Worm (Caenorhabditis elegans) whole organism, late embryonic: Measurements from ENCODE around the gene Y55F3BL.4.

Source experiments
- K02D7.2 ChIP-seq: sonication (generic microtip); optimal IDR thresholded peaks from 2 replicates; lab custom pipeline; 2017; ENCODE audit warnings: mild to moderate bottlenecking, missing genetic modification characterization, missing compliant biosample characterization
- Y22D7AL.16 ChIP-seq: sonication (generic microtip); optimal IDR thresholded peaks from 2 replicates; lab custom pipeline; 2016; ENCODE audit warnings: missing genetic modification characterization, missing compliant biosample characterization
- ahr-1 ChIP-seq: sonication (generic microtip); optimal IDR thresholded peaks from 2 replicates; lab custom pipeline; 2016; ENCODE audit warnings: missing genetic modification characterization, missing compliant biosample characterization
- ama-1 ChIP-seq: fragments of 150-350 bp; optimal IDR thresholded peaks from 2 replicates; lab custom pipeline; 2014
- ceh-14 ChIP-seq: sonication (generic microtip); optimal IDR thresholded peaks from 2 replicates; lab custom pipeline; 2016; ENCODE audit warnings: missing genotype, missing genetic modification characterization, missing compliant biosample characterization
- ceh-19 ChIP-seq: fragments of 200-800 bp; sonication (Bioruptor generic); optimal IDR thresholded peaks from 2 replicates; lab custom pipeline; 2018; ENCODE audit warnings: mild to moderate bottlenecking, missing genetic modification characterization, missing compliant biosample characterization
- ceh-2 ChIP-seq: sonication (generic microtip); optimal IDR thresholded peaks from 2 replicates; lab custom pipeline; 2016; ENCODE audit warnings: missing genotype, missing genetic modification characterization, missing compliant biosample characterization
- ceh-31 ChIP-seq: sonication (generic microtip); optimal IDR thresholded peaks from 2 replicates; lab custom pipeline; 2016; ENCODE audit warnings: missing genetic modification characterization, missing compliant biosample characterization
- ceh-34 ChIP-seq: sonication (generic microtip); optimal IDR thresholded peaks from 2 replicates; lab custom pipeline; 2016; ENCODE audit warnings: mild to moderate bottlenecking, missing genetic modification characterization, missing compliant biosample characterization
- ceh-9 ChIP-seq: sonication (generic microtip); optimal IDR thresholded peaks from 2 replicates; lab custom pipeline; 2016; ENCODE audit warnings: mild to moderate bottlenecking, missing genetic modification characterization, inconsistent platforms, missing compliant biosample characterization
- dve-1 ChIP-seq: sonication (generic microtip); optimal IDR thresholded peaks from 2 replicates; lab custom pipeline; 2017; ENCODE audit warnings: antibody characterized with exemption, mild to moderate bottlenecking, missing genetic modification characterization, missing compliant biosample characterization
- elt-2 ChIP-seq: sonication (generic microtip); optimal IDR thresholded peaks from 2 replicates; lab custom pipeline; 2016; ENCODE audit warnings: missing genetic modification reagents, missing genetic modification characterization, missing compliant biosample characterization
- eyg-1 ChIP-seq: sonication (generic microtip); optimal IDR thresholded peaks from 2 replicates; lab custom pipeline; 2016; ENCODE audit warnings: missing genotype, missing genetic modification characterization, missing compliant biosample characterization
- fkh-10 ChIP-seq: fragments of 150-350 bp; optimal IDR thresholded peaks from 2 replicates; lab custom pipeline; 2014; ENCODE audit warnings: missing biosample characterization, missing genetic modification reagents, missing genetic modification characterization
- fkh-6 ChIP-seq: sonication (generic microtip); optimal IDR thresholded peaks from 2 replicates; lab custom pipeline; 2016; ENCODE audit warnings: missing genetic modification characterization, missing compliant biosample characterization
- gmeb-2 ChIP-seq: sonication (generic microtip); optimal IDR thresholded peaks from 2 replicates; lab custom pipeline; 2016; ENCODE audit warnings: missing genetic modification characterization, inconsistent platforms, missing compliant biosample characterization
- hlh-15 ChIP-seq: sonication (generic microtip); optimal IDR thresholded peaks from 2 replicates; lab custom pipeline; 2016; ENCODE audit warnings: missing genetic modification characterization, missing compliant biosample characterization
- hlh-30 ChIP-seq: sonication (generic microtip); optimal IDR thresholded peaks from 2 replicates; lab custom pipeline; 2017; ENCODE audit warnings: antibody characterized with exemption, missing genetic modification characterization, missing compliant biosample characterization; ENCODE audit not compliant: insufficient read depth
- lin-11 ChIP-seq: fragments of 200-800 bp; sonication (Bioruptor generic); optimal IDR thresholded peaks from 2 replicates; lab custom pipeline; 2018; ENCODE audit warnings: mild to moderate bottlenecking, missing genetic modification characterization, missing compliant biosample characterization
- madf-2 ChIP-seq: sonication (generic microtip); optimal IDR thresholded peaks from 2 replicates; lab custom pipeline; 2017; ENCODE audit warnings: missing genetic modification characterization, missing compliant biosample characterization
- nhr-11 ChIP-seq: fragments of 150-350 bp; optimal IDR thresholded peaks from 2 replicates; lab custom pipeline; 2014; ENCODE audit warnings: missing biosample characterization, missing genetic modification characterization
- odd-2 ChIP-seq: sonication (generic microtip); optimal IDR thresholded peaks from 2 replicates; lab custom pipeline; 2017; ENCODE audit warnings: antibody characterized with exemption, mild to moderate bottlenecking, missing genetic modification characterization, missing compliant biosample characterization
- pag-3 ChIP-seq: sonication (generic microtip); optimal IDR thresholded peaks from 2 replicates; lab custom pipeline; 2016; ENCODE audit warnings: missing compliant biosample characterization, missing genetic modification characterization, borderline replicate concordance
- pat-9 ChIP-seq: fragments of 200-800 bp; sonication (Bioruptor generic); optimal IDR thresholded peaks from 2 replicates; lab custom pipeline; 2018; ENCODE audit warnings: mild to moderate bottlenecking, missing genetic modification characterization, moderate library complexity, missing compliant biosample characterization
- pax-1 ChIP-seq: fragments of 150-350 bp; optimal IDR thresholded peaks from 2 replicates; lab custom pipeline; 2014; ENCODE audit warnings: missing biosample characterization, missing genetic modification characterization
- pha-2 ChIP-seq: sonication (generic microtip); optimal IDR thresholded peaks from 2 replicates; lab custom pipeline; 2017; ENCODE audit warnings: mild to moderate bottlenecking, missing genetic modification characterization, missing compliant biosample characterization
- pha-4 ChIP-seq: fragments of 150-350 bp; optimal IDR thresholded peaks from 2 replicates; lab custom pipeline; 2018; ENCODE audit warnings: missing biosample characterization, missing genetic modification reagents, missing genetic modification characterization
- pros-1 ChIP-seq: fragments of 150-350 bp; optimal IDR thresholded peaks from 2 replicates; lab custom pipeline; 2014; ENCODE audit warnings: missing biosample characterization, missing genetic modification reagents, missing genetic modification characterization
- ref-2 ChIP-seq: sonication (generic microtip); optimal IDR thresholded peaks from 2 replicates; lab custom pipeline; 2016; ENCODE audit warnings: missing genetic modification characterization, missing compliant biosample characterization
- sdc-2 ChIP-seq: sonication (generic microtip); optimal IDR thresholded peaks from 2 replicates; lab custom pipeline; 2016; ENCODE audit warnings: missing genotype, missing genetic modification characterization, missing compliant biosample characterization
- sox-2 ChIP-seq: fragments of 200-800 bp; sonication (Bioruptor generic); IDR thresholded peaks from 2 replicates; pipeline ENCODE4 v1.3.6; 2022; ENCODE audit warnings: missing genetic modification reagents, missing genetic modification characterization, missing compliant biosample characterization
- sox-4 ChIP-seq: sonication (generic microtip); optimal IDR thresholded peaks from 2 replicates; lab custom pipeline; 2017; ENCODE audit warnings: mild to moderate bottlenecking, missing genetic modification characterization, inconsistent platforms, missing compliant biosample characterization
- syd-9 ChIP-seq: sonication (generic microtip); optimal IDR thresholded peaks from 2 replicates; lab custom pipeline; 2016; ENCODE audit warnings: mild to moderate bottlenecking, missing genetic modification characterization, moderate library complexity, missing compliant biosample characterization
- tbx-2 ChIP-seq: sonication (generic microtip); optimal IDR thresholded peaks from 2 replicates; lab custom pipeline; 2016; ENCODE audit warnings: missing genetic modification characterization, missing compliant biosample characterization
- tbx-7 ChIP-seq: sonication (generic microtip); optimal IDR thresholded peaks from 2 replicates; lab custom pipeline; 2016; ENCODE audit warnings: missing genotype, missing genetic modification characterization, missing compliant biosample characterization
- ttx-3 ChIP-seq: sonication (generic microtip); optimal IDR thresholded peaks from 2 replicates; lab custom pipeline; 2016; ENCODE audit warnings: missing genetic modification reagents, missing genetic modification characterization, missing compliant biosample characterization
- unc-42 ChIP-seq: sonication (generic microtip); optimal IDR thresholded peaks from 2 replicates; lab custom pipeline; 2016; ENCODE audit warnings: missing genotype, missing genetic modification characterization, missing compliant biosample characterization
- unc-86 ChIP-seq: sonication (generic microtip); optimal IDR thresholded peaks from 2 replicates; lab custom pipeline; 2016; ENCODE audit warnings: missing genetic modification characterization, missing compliant biosample characterization
- zip-5 ChIP-seq: sonication (generic microtip); optimal IDR thresholded peaks from 2 replicates; lab custom pipeline; 2016; ENCODE audit warnings: missing genetic modification characterization, missing compliant biosample characterization
- ztf-16 ChIP-seq: sonication (generic microtip); optimal IDR thresholded peaks from 2 replicates; lab custom pipeline; 2017; ENCODE audit warnings: missing genetic modification characterization, missing compliant biosample characterization

Gene Y55F3BL.4

DNA sequence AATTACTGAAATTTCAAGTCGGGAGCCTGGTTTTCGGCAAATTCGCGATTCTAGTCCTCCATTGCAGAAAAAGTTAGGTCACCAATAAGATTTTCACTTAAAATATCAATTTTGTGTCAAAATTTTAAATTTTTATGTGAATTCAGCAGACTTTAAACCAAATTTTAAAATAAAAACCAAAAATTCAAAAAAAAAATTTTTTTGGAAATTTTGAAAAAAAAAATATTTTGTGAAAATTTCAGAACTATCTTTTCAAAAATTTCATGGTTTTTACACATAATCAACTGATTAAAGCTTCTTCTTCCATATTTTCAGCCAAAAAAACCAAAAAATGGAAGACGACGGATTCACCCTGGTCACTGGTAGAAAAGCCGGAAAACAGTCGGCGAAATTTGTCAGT is at the start of gene Y55F3BL.4:
Y55F3BL.4 (plus strand) TSS at position 301 of the 400 bp plus-strand sequence.
- TF ChIP-seq pha-2 (tag; lab: Kevin White, UChicago): no peak
- no peak for TF ChIP-seq ceh-31 (tag; lab: Kevin White, UChicago)
- TF ChIP-seq pax-1 (tag; lab: Kevin White, UChicago): no peak
- TF ChIP-seq ttx-3 (tag; lab: Kevin White, UChicago): no peak
- no peak for TF ChIP-seq unc-86 (tag; lab: Kevin White, UChicago)
- TF ChIP-seq ceh-19: no peak
- no peak for TF ChIP-seq odd-2 (tag; lab: Kevin White, UChicago)
- TF ChIP-seq pros-1 (tag; lab: Kevin White, UChicago): no peak
- TF ChIP-seq tbx-2 (tag; lab: Kevin White, UChicago): no peak
- TF ChIP-seq ceh-9: no peak
- no peak for TF ChIP-seq gmeb-2
- TF ChIP-seq dve-1 (tag; lab: Kevin White, UChicago): no peak
- no peak for TF ChIP-seq ztf-16 (tag; lab: Kevin White, UChicago)
- TF ChIP-seq sdc-2 (tag; lab: Kevin White, UChicago): no peak
- no peak for TF ChIP-seq pha-4 (tag; lab: Kevin White, UChicago)
- TF ChIP-seq pag-3 (tag; lab: Kevin White, UChicago): no peak

DNA sequence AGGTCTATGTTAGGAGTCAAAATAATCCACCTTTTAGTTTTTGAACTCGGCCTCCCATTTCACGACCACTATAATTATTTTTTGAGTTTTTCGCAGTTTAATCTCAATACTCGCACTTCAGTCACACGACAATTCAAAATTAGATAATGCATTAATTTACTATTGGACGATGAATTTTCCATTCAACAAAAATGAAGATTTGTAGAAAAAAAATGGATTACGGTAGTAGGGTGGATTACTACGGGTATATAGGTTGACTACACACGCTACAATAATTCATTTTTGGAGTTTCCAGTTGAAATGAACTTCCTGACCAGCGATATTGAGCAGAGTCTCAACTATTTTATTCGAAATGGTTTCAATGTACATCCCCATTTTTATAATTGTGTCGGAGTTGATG is 48.5 kb upstream of the Y55F3BL.4 start, which contains the start of gene srt-23:
srt-23 (plus strand) TSS at position 301 of the 400 bp plus-strand sequence.
- TF ChIP-seq pros-1 (tag; lab: Kevin White, UChicago) (no peak), sox-2 (GFP tag; lab: Robert Waterston, UW) (no peak), syd-9 (tag; lab: Kevin White, UChicago) (no peak), tbx-7 (tag; lab: Kevin White, UChicago) (no peak), eyg-1 (tag; lab: Kevin White, UChicago) (no peak)

DNA sequence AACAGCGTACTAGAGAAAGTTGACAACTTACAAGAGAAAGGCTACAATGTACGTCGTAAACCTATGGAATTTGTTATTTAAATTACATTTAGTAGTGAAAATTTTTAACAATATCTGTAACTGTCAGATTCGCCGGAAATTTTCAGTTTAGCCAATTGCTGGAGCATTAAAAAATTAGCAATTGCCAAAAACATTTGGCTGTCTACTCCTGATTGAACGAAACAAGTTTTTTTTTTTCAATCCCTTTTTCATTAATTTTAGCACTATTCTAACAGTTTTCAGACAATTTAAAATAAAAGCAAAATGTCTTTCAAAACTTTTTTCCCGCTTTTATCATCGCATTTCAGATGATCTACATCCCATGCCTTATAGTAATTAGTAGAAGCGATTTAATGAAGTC is 47.9 kb upstream of the Y55F3BL.4 start:
- TF ChIP-seq fkh-10 (GFP tag; lab: Kevin White, UChicago) (no peak), hlh-15 (tag; lab: Kevin White, UChicago) (no peak), K02D7.2 (tag; lab: Kevin White, UChicago) (no peak), madf-2 (no peak), tbx-7 (tag; lab: Kevin White, UChicago) (no peak), ceh-19 (no peak), hlh-30 (tag; lab: Kevin White, UChicago) (no peak), Y22D7AL.16 (tag; lab: Kevin White, UChicago) (no peak), zip-5 (tag; lab: Kevin White, UChicago) (no peak), pat-9 (tag; lab: Kevin White, UChicago) (no peak)

DNA sequence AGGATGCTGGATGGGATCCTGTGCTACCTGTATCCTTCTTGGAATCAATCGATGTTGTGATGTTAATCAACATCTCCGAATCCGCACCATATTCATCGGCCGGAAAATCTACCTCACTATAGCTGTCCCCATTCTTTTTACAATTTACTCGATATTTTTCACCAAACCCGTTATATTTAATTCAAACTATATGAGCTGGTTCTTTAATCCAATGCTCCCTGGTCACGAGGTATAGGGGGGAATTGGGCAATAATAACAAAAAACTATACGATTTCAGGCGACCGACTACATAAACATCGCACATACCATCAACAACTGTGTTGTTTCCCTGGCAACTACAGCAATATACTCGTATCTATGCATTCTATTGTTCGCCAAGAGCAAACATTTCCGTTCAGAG is 47.4 kb upstream of the Y55F3BL.4 start:
- TF ChIP-seq ama-1 (lab: Kevin White, UChicago) (no peak), lin-11 (tag; lab: Kevin White, UChicago) (no peak)

DNA sequence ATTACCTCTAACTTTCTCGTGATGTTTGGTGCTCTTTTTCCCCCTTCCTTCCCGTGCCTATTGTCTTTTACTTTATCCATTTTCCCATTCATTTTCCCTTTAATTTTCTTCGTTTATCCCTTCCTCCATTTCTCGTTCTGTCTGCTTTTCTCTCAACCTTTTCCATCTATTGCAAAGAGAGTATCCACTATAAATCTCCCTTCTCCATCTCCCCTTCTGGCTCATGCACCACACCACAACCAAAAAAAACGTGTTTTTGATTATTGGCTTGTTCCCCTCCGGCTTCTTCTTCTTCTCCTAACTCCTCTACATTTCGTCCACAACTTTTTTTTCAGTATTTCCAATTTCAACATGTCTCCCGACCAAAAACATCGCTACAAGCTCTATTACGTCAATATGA is 44.6 kb upstream of the Y55F3BL.4 start, which contains the start of gene gst-40:
gst-40 (plus strand) TSS at position 236 of the 400 bp plus-strand sequence.
- TF ChIP-seq nhr-11 (no peak), unc-42 (peak; percentile 39)

DNA sequence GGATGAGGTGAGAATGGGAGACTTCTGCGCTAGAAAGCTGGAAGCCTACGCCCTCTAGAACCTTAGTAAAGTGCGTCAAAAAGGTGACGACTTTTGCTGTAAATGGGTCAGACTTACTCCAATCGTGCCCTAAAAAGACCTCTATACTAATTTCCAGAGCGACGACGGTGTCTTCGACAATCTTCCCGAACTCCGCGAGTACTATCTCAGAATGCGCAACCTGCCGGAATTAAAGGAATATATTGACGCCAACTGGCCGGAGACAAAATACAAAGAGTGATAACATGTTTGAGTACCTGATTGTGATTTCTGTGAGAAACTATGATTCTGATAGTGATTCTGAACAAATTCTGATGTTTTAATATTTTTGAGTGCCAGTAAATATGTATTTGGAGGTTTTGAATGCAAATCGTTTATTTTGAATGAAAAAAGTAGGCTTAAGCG is 42.9 kb upstream of the Y55F3BL.4 start:
- TF ChIP-seq fkh-10 (GFP tag; lab: Kevin White, UChicago): no peak
- no peak for TF ChIP-seq ztf-16 (tag; lab: Kevin White, UChicago)
- no peak for TF ChIP-seq ceh-14 (tag; lab: Kevin White, UChicago)
- no peak for TF ChIP-seq sox-4 (tag; lab: Kevin White, UChicago)
- TF ChIP-seq unc-42: no peak
- TF ChIP-seq elt-2 (tag; lab: Kevin White, UChicago): no peak
- TF ChIP-seq pat-9 (tag; lab: Kevin White, UChicago): no peak
- no peak for TF ChIP-seq fkh-6 (tag; lab: Kevin White, UChicago)
- no peak for TF ChIP-seq hlh-30 (tag; lab: Kevin White, UChicago)
- no peak for TF ChIP-seq unc-86 (tag; lab: Kevin White, UChicago)
- TF ChIP-seq ahr-1 (tag; lab: Kevin White, UChicago): no peak
- no peak for TF ChIP-seq ref-2 (tag; lab: Kevin White, UChicago)
- TF ChIP-seq K02D7.2 (tag; lab: Kevin White, UChicago): no peak
- TF ChIP-seq ceh-34 (tag; lab: Kevin White, UChicago): no peak
- TF ChIP-seq ceh-2 (tag; lab: Kevin White, UChicago): no peak
